Worm (Caenorhabditis elegans): ENCODE data around the gene F35H8.4.

The F35H8.4 gene

ce11 chrII:9540723-9541122 is 19.1 kb downstream of the F35H8.4 start, which contains the start of gene sra-3:
sra-3 (minus strand) TSS chrII:9540823.
- no peak for TF ChIP-seq ekl-4 (GFP tag; IDR thresholded peaks at IDR 0.05)
- TF ChIP-seq snpc-3.4 (tag; optimal IDR thresholded peaks at IDR 0.05), result no peak
- TF ChIP-seq C06A6.2 (GFP tag; conservative IDR thresholded peaks at IDR 0.05), result no peak
- no peak for TF ChIP-seq F57A8.1 (GFP tag; optimal IDR thresholded peaks at IDR 0.05)
- no peak for TF ChIP-seq snpc-1.1 (tag; optimal IDR thresholded peaks at IDR 0.05; ENCODE audit: insufficient read depth)
- TF ChIP-seq nhr-90 (tag; optimal IDR thresholded peaks at IDR 0.05), result no peak
- no peak for TF ChIP-seq hmg-1.2 (GFP tag; IDR thresholded peaks at IDR 0.05)
- TF ChIP-seq hrde-1 (tag; optimal IDR thresholded peaks at IDR 0.05; ENCODE audit: borderline replicate concordance), result no peak
- TF ChIP-seq aptf-3 (GFP tag; IDR thresholded peaks at IDR 0.05), result no peak
- no peak for TF ChIP-seq hsf-1 (GFP tag; IDR thresholded peaks at IDR 0.05)
- TF ChIP-seq aptf-2 (GFP tag; conservative IDR thresholded peaks at IDR 0.05), result no peak
- TF ChIP-seq tbx-9 (tag; optimal IDR thresholded peaks at IDR 0.05; ENCODE audit: borderline replicate concordance), result no peak
- no peak for TF ChIP-seq nhr-80 (tag; optimal IDR thresholded peaks at IDR 0.05)
- no peak for TF ChIP-seq Y95B8A.8 (GFP tag; IDR thresholded peaks at IDR 0.05)

DNA sequence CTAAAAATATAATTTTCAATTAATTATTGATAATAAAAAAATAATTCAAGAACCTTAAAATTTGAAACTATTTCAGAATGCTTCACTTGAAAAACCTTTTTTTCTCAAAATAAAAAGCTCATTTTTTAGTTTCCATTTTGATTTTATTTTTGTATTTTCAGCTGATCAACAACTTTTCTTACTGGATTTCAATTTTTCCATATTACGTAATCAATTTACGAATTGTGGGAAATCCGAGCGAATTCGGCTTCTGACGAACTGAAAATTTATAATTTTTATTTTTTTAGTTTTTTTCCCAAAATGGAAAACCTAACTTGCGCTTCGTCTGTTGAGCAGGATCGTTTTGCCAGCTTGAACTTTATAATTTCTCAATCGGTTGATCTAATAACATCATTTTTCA is 22.4 kb downstream of the F35H8.4 start, which contains the start of gene sra-8:
sra-8 (plus strand) TSS at position 301 of the 400 bp plus-strand sequence.
- TF ChIP-seq B0261.1 (tag; optimal IDR thresholded peaks at IDR 0.05) (no peak), hrde-1 (tag; optimal IDR thresholded peaks at IDR 0.05; ENCODE audit: borderline replicate concordance) (no peak), lsl-1 (GFP tag; optimal IDR thresholded peaks at IDR 0.05) (no peak), mxl-1 (tag; optimal IDR thresholded peaks at IDR 0.05) (no peak), ets-4 (GFP tag; optimal IDR thresholded peaks at IDR 0.05) (no peak), B0019.2 (GFP tag; conservative IDR thresholded peaks at IDR 0.05) (no peak), egl-18 (GFP tag; IDR thresholded peaks at IDR 0.05) (no peak), athp-1 (tag; optimal IDR thresholded peaks at IDR 0.05) (no peak), lir-1 (GFP tag; conservative IDR thresholded peaks at IDR 0.05) (no peak), lag-1 (GFP tag; IDR thresholded peaks at IDR 0.05) (no peak), K12H6.12 (tag; optimal IDR thresholded peaks at IDR 0.05) (no peak), B0035.1 (tag; optimal IDR thresholded peaks at IDR 0.05) (no peak), hsf-1 (GFP tag; IDR thresholded peaks at IDR 0.05) (no peak), Y53F4B.3 (GFP tag; IDR thresholded peaks at IDR 0.05) (no peak), nhr-179 (tag; optimal IDR thresholded peaks at IDR 0.05) (no peak), hmg-20 (GFP tag; IDR thresholded peaks at IDR 0.05) (no peak), sptf-2 (GFP tag; optimal IDR thresholded peaks at IDR 0.05) (no peak)

DNA sequence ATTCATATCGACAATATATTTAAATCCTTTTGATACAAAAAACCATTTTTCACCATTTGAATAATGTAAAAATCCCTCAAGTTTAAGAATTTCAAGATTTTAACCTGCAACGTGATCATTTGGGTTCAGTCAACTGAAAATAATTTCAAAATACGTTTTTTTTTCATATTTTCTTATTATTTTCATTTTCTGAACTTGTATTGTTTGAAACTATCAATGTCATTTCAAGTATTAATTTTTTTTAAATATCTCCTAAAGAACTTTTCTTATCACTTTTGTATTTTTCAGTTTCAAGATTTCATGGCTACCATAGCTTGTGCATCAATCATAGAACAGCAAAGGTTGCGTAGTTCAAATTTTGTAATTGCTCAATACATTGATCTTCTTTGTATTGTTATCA is 27.8 kb downstream of the F35H8.4 start, which contains the start of gene sra-9:
sra-9 (plus strand) TSS at position 301 of the 400 bp plus-strand sequence.
- no peak for TF ChIP-seq bed-1 (GFP tag; IDR thresholded peaks at IDR 0.05)
- TF ChIP-seq ekl-4 (GFP tag; IDR thresholded peaks at IDR 0.05), result no peak

- TF ChIP-seq cebp-2 (GFP tag; IDR thresholded peaks at IDR 0.05), result no peak
- no peak for TF ChIP-seq hlh-12 (tag; optimal IDR thresholded peaks at IDR 0.05)
- no peak for TF ChIP-seq B0261.1 (tag; optimal IDR thresholded peaks at IDR 0.05)
- TF ChIP-seq nfya-1 (tag; optimal IDR thresholded peaks at IDR 0.05; ENCODE audit: borderline replicate concordance, insufficient read depth), result no peak
- no peak for TF ChIP-seq F33H1.4 (GFP tag; IDR thresholded peaks at IDR 0.05)
These were observed 31.3 kb downstream of the F35H8.4 start, which contains the start of gene sra-2 for ce11 chrII:9528480-9528879. sra-2 (plus strand) TSS chrII:9528780.
